Worm (Caenorhabditis elegans): ENCODE measurements around the gene irld-36.

ce11 chrII:1650502-1650901 lies 28.7 kb upstream of the irld-36 start, which contains the start of gene fbxb-20:
- TF ChIP-seq ceh-22 (tag; optimal IDR thresholded peaks at IDR 0.05) (no peak), ceh-14 (tag; optimal IDR thresholded peaks at IDR 0.05) (no peak), ceh-18 (tag; optimal IDR thresholded peaks at IDR 0.05) (no peak), pha-4 (tag; optimal IDR thresholded peaks at IDR 0.05) (no peak), dmd-4 (tag; optimal IDR thresholded peaks at IDR 0.05; ENCODE audit: borderline replicate concordance) (no peak), rnt-1 (tag; optimal IDR thresholded peaks at IDR 0.05) (no peak), ceh-6 (GFP tag; optimal IDR thresholded peaks at IDR 0.05) (no peak), ama-1 (optimal IDR thresholded peaks at IDR 0.05) (no peak), ttx-3 (tag; optimal IDR thresholded peaks at IDR 0.05) (no peak), pqm-1 (tag; optimal IDR thresholded peaks at IDR 0.05) (no peak), hlh-8 (tag; optimal IDR thresholded peaks at IDR 0.05) (no peak), syd-9 (tag; optimal IDR thresholded peaks at IDR 0.05) (no peak), hlh-30 (tag; optimal IDR thresholded peaks at IDR 0.05; ENCODE audit: insufficient read depth) (no peak), npax-4 (tag; optimal IDR thresholded peaks at IDR 0.05) (no peak)

All from whole organism, late embryonic.